Fruit fly (Drosophila melanogaster) whole organism, pupa: Measurements from ENCODE around the gene pug.

Experiments
- CG10348 ChIP-seq: fragments of 200-800 bp; sonication (Bioruptor generic); IDR thresholded peaks from 2 replicates; pipeline ENCODE4 v1.3.6; 2022; ENCODE audit warnings: missing biosample characterization, missing genetic modification characterization
- CG12605 ChIP-seq: fragments of 200-800 bp; sonication (Bioruptor generic); IDR thresholded peaks from 2 replicates; pipeline ENCODE4 v1.3.6; 2022; ENCODE audit warnings: missing biosample characterization, missing genetic modification characterization
- CG13204 ChIP-seq: fragments of 200-800 bp; sonication (Bioruptor generic); optimal IDR thresholded peaks from 2 replicates; lab custom pipeline; 2018; ENCODE audit warnings: missing biosample characterization, mild to moderate bottlenecking, missing genetic modification characterization, moderate library complexity
- CG14655 ChIP-seq: fragments of 200-800 bp; sonication (Bioruptor generic); optimal IDR thresholded peaks from 3 replicates; lab custom pipeline; 2017; ENCODE audit warnings: mild to moderate bottlenecking, missing biosample characterization, missing genetic modification reagents, missing genetic modification characterization
- CG15710 ChIP-seq: fragments of 200-800 bp; sonication (Bioruptor generic); optimal IDR thresholded peaks from 2 replicates; lab custom pipeline; 2018; ENCODE audit warnings: missing biosample characterization, mild to moderate bottlenecking, missing genetic modification characterization, moderate library complexity
- CG17806 ChIP-seq: fragments of 200-800 bp; sonication (Bioruptor generic); optimal IDR thresholded peaks from 2 replicates; lab custom pipeline; 2018; ENCODE audit warnings: missing biosample characterization, mild to moderate bottlenecking, missing genetic modification characterization, moderate library complexity
- CG32121 ChIP-seq: fragments of 200-800 bp; sonication (Bioruptor generic); IDR thresholded peaks from 2 replicates; pipeline ENCODE4 v1.3.6; 2022; ENCODE audit warnings: missing biosample characterization, missing genetic modification characterization
- CG34367 ChIP-seq: fragments of 200-800 bp; sonication (Bioruptor generic); optimal IDR thresholded peaks from 2 replicates; lab custom pipeline; 2018; ENCODE audit warnings: missing biosample characterization, mild to moderate bottlenecking, missing genetic modification characterization
- CG4496 ChIP-seq: fragments of 200-800 bp; sonication (Bioruptor generic); IDR thresholded peaks from 3 replicates; pipeline ENCODE4 v1.3.6; 2022; ENCODE audit warnings: missing biosample characterization, missing genetic modification characterization
- CG8159 ChIP-seq: fragments of 200-800 bp; sonication (Bioruptor generic); optimal IDR thresholded peaks from 3 replicates; lab custom pipeline; 2018; ENCODE audit warnings: missing biosample characterization, mild to moderate bottlenecking, missing genetic modification characterization, moderate library complexity
- CG8301 ChIP-seq: fragments of 200-800 bp; sonication (Bioruptor generic); optimal IDR thresholded peaks from 2 replicates; lab custom pipeline; 2018; ENCODE audit warnings: missing biosample characterization, mild to moderate bottlenecking, missing genetic modification characterization
- CG9948 ChIP-seq: fragments of 200-800 bp; sonication (Bioruptor generic); optimal IDR thresholded peaks from 2 replicates; lab custom pipeline; 2018; ENCODE audit warnings: missing biosample characterization, mild to moderate bottlenecking, missing genetic modification characterization, moderate library complexity
- D1 ChIP-seq: fragments of 200-800 bp; sonication (Bioruptor generic); optimal IDR thresholded peaks from 2 replicates; lab custom pipeline; 2018; ENCODE audit warnings: missing biosample characterization, mild to moderate bottlenecking, missing genetic modification characterization, moderate library complexity
- EcR ChIP-seq: fragments of 200-800 bp; sonication (Bioruptor generic); optimal IDR thresholded peaks from 3 replicates; lab custom pipeline; 2019; ENCODE audit warnings: missing biosample characterization, missing genetic modification characterization, mild to moderate bottlenecking, moderate library complexity, missing genetic modification reagents
- Ets98B ChIP-seq: fragments of 200-800 bp; sonication (Bioruptor generic); IDR thresholded peaks from 2 replicates; pipeline ENCODE4 v1.3.6; 2022; ENCODE audit warnings: missing biosample characterization, missing genetic modification characterization
- Pif1A ChIP-seq: fragments of 200-800 bp; sonication (Bioruptor generic); optimal IDR thresholded peaks from 3 replicates; lab custom pipeline; 2016; ENCODE audit warnings: missing biosample characterization, missing genetic modification characterization
- Pif1B ChIP-seq: fragments of 200-800 bp; sonication (Bioruptor generic); optimal IDR thresholded peaks from 3 replicates; lab custom pipeline; 2016; ENCODE audit warnings: missing biosample characterization, missing genetic modification characterization
- Snoo ChIP-seq: fragments of 200-800 bp; sonication (Bioruptor generic); optimal IDR thresholded peaks from 3 replicates; lab custom pipeline; 2017; ENCODE audit warnings: missing biosample characterization, mild to moderate bottlenecking, missing genetic modification characterization, inconsistent platforms
- fd96Ca ChIP-seq: fragments of 200-800 bp; sonication (Bioruptor generic); IDR thresholded peaks from 3 replicates; pipeline ENCODE4 v1.3.6; 2022; ENCODE audit warnings: missing biosample characterization, missing genetic modification characterization
- gl ChIP-seq: fragments of 200-800 bp; sonication (Bioruptor generic); optimal IDR thresholded peaks from 2 replicates; lab custom pipeline; 2018; ENCODE audit warnings: missing biosample characterization, mild to moderate bottlenecking, missing genetic modification characterization
- rn ChIP-seq: fragments of 200-800 bp; sonication (Bioruptor generic); IDR thresholded peaks from 2 replicates; pipeline ENCODE4 v1.3.6; 2022; ENCODE audit warnings: missing biosample characterization, missing genetic modification characterization

pug gene

DNA sequence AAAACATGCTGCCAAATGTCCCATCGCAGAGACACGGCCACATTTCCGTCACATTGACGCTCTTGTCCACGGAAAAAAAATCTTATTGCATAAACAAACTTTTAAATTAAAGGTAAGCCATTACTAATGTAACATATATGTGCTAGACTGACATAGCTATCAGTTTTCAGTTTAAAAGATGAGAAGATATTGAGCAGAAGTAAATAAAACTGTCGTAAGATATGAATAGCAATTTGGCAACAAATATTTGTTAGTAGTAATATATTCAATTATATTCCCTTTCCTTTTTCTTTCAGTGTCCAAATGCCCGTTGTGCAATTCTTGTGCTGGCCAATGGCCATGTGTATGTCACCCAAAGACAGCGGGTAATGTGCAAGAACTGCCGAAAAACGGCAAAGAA lies 37.6 kb upstream of the pug start:
- TF ChIP-seq CG14655 (GFP tag; lab: Kevin White, UChicago) = no peak
- TF ChIP-seq D1 (tag; lab: Kevin White, UChicago) = no peak
- no peak for TF ChIP-seq CG10348 (GFP tag; lab: Robert Waterston, UW)
- no peak for TF ChIP-seq Snoo (tag; lab: Kevin White, UChicago)
- TF ChIP-seq Ets98B (GFP tag; lab: Robert Waterston, UW) = no peak
- TF ChIP-seq CG8301 = no peak
- TF ChIP-seq CG17806 (tag; lab: Kevin White, UChicago) = no peak

dm6 chr3R:10659563-10659962 lies 36.8 kb upstream of the pug start:
- TF ChIP-seq CG15710 (tag; lab: Kevin White, UChicago) (no peak), CG12605 (no peak), CG34367 (tag; lab: Kevin White, UChicago) (no peak), CG8301 (no peak)

DNA sequence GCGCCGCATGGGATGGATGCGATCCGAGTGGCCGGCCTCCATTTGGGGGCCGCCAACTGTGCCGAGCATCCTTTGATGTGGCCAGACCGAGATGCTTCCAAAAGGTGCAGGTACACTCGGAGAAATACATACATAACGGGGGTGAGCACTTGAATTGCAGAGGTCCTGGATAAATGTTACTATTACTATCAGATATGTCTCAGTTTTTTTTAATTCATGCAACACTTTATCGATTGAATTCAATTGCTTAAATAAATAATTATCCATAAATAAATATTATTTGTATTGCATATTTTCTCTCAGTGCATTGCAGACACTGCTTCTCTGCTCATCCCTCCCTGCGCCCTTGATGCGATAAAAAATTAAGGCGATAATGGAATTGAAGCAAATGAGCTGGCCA lies 35.2 kb upstream of the pug start:
- TF ChIP-seq CG17806 (tag; lab: Kevin White, UChicago) = peak; percentile 76
- TF ChIP-seq CG4496 (GFP tag; lab: Robert Waterston, UW) = peak; percentile 51; the same call in 1 of the 3 replicates
- TF ChIP-seq CG9948 (tag; lab: Kevin White, UChicago) = peak; percentile 75
- TF ChIP-seq CG13204 (GFP tag; lab: Kevin White, UChicago) = no peak
- peak; percentile 43 for TF ChIP-seq gl (tag; lab: Kevin White, UChicago)
- peak; percentile 74 for TF ChIP-seq CG15710 (tag; lab: Kevin White, UChicago)
- peak; percentile 11 for TF ChIP-seq CG8301
- TF ChIP-seq rn (GFP tag; lab: Robert Waterston, UW) = 0 out of 2 replicates have a peak, but pooled peaks have one; percentile 6
- peak; percentile 72 for TF ChIP-seq CG34367 (tag; lab: Kevin White, UChicago)
- no peak for TF ChIP-seq Ets98B (GFP tag; lab: Robert Waterston, UW)
- TF ChIP-seq D1 (tag; lab: Kevin White, UChicago) = no peak
- peak; percentile 57 for TF ChIP-seq Pif1B (GFP tag; lab: Kevin White, UChicago)
- peak; percentile 38 for TF ChIP-seq CG14655 (GFP tag; lab: Kevin White, UChicago)
- TF ChIP-seq CG8159 (tag; lab: Kevin White, UChicago) = peak; percentile 87
- no peak for TF ChIP-seq EcR (GFP tag; lab: Kevin White, UChicago)
- TF ChIP-seq fd96Ca = no peak
- TF ChIP-seq Pif1A (GFP tag; lab: Kevin White, UChicago) = peak; percentile 48
- TF ChIP-seq CG32121 (GFP tag; lab: Robert Waterston, UW) = no peak
- TF ChIP-seq CG12605 = peak; percentile 10; the same call in 1 of the 2 replicates
- no peak for TF ChIP-seq CG10348 (GFP tag; lab: Robert Waterston, UW)
- peak; percentile 53 for TF ChIP-seq Snoo (tag; lab: Kevin White, UChicago)

- TF ChIP-seq gl (tag; lab: Kevin White, UChicago) = peak; percentile 63
- TF ChIP-seq CG34367 (tag; lab: Kevin White, UChicago) = peak; percentile 61
- TF ChIP-seq Snoo (tag; lab: Kevin White, UChicago) = no peak
- peak; percentile 34 for TF ChIP-seq CG15710 (tag; lab: Kevin White, UChicago)
- TF ChIP-seq D1 (tag; lab: Kevin White, UChicago) = peak; percentile 53
- TF ChIP-seq CG8301 = peak; percentile 47
- peak; percentile 59 for TF ChIP-seq CG13204 (GFP tag; lab: Kevin White, UChicago)
- peak; percentile 60 for TF ChIP-seq Pif1A (GFP tag; lab: Kevin White, UChicago)
- TF ChIP-seq rn (GFP tag; lab: Robert Waterston, UW) = peak; percentile 69
- TF ChIP-seq Pif1B (GFP tag; lab: Kevin White, UChicago) = no peak
- TF ChIP-seq CG14655 (GFP tag; lab: Kevin White, UChicago) = peak; percentile 61
- TF ChIP-seq CG17806 (tag; lab: Kevin White, UChicago) = peak; percentile 8
- peak; percentile 80 for TF ChIP-seq fd96Ca
- TF ChIP-seq CG32121 (GFP tag; lab: Robert Waterston, UW) = peak; percentile 82
- peak; percentile 83 for TF ChIP-seq CG4496 (GFP tag; lab: Robert Waterston, UW)
- TF ChIP-seq CG8159 (tag; lab: Kevin White, UChicago) = peak; percentile 39
- TF ChIP-seq CG10348 (GFP tag; lab: Robert Waterston, UW) = no peak
- TF ChIP-seq CG9948 (tag; lab: Kevin White, UChicago) = no peak
- TF ChIP-seq EcR (GFP tag; lab: Kevin White, UChicago) = no peak
- TF ChIP-seq CG12605 = peak; percentile 71
- peak; percentile 79 for TF ChIP-seq Ets98B (GFP tag; lab: Robert Waterston, UW)
- TF ChIP-seq, all 21 proteins: peak for 16
Observed at dm6 chr3R:10664942-10665341, 31.4 kb upstream of the pug start.

DNA sequence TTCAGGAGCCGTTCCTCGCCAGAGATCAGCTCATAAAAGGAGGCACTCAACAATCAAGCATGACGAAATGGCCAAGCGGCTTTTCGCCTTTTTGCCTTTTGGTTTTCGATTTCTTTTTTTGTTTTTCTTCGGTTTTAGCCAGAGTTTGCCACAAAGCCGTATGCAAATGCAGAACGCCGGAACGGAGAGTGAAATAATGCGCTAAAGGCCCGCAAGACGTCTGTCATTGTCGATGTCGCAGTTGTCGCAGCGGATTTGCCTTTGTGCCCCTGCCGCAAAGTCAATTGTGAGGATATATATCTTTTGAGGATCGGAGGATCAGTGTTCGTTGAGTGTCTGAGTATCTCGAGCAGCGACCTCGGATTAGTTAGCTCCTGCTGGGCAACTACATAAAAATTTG lies 28.4 kb upstream of the pug start:
- TF ChIP-seq CG4496 (GFP tag; lab: Robert Waterston, UW) = no peak
- no peak for TF ChIP-seq gl (tag; lab: Kevin White, UChicago)
- no peak for TF ChIP-seq CG12605
- no peak for TF ChIP-seq CG32121 (GFP tag; lab: Robert Waterston, UW)
- TF ChIP-seq, all 21 proteins: peak for 0

dm6 chr3R:10669950-10670349 lies 26.4 kb upstream of the pug start:
- TF ChIP-seq CG8301 (no peak), CG4496 (GFP tag; lab: Robert Waterston, UW) (no peak), EcR (GFP tag; lab: Kevin White, UChicago) (no peak), CG14655 (GFP tag; lab: Kevin White, UChicago) (peak; percentile 20), Snoo (tag; lab: Kevin White, UChicago) (no peak), Pif1A (GFP tag; lab: Kevin White, UChicago) (no peak), CG32121 (GFP tag; lab: Robert Waterston, UW) (no peak), CG17806 (tag; lab: Kevin White, UChicago) (peak; percentile 37), CG15710 (tag; lab: Kevin White, UChicago) (peak; percentile 3), CG10348 (GFP tag; lab: Robert Waterston, UW) (no peak), CG9948 (tag; lab: Kevin White, UChicago) (peak; percentile 5), rn (GFP tag; lab: Robert Waterston, UW) (no peak), Pif1B (GFP tag; lab: Kevin White, UChicago) (no peak), CG12605 (no peak), CG8159 (tag; lab: Kevin White, UChicago) (peak; percentile 5), CG34367 (tag; lab: Kevin White, UChicago) (no peak), gl (tag; lab: Kevin White, UChicago) (no peak), CG13204 (GFP tag; lab: Kevin White, UChicago) (no peak), fd96Ca (no peak), Ets98B (GFP tag; lab: Robert Waterston, UW) (no peak), D1 (tag; lab: Kevin White, UChicago) (no peak)
